Fruit fly (Drosophila melanogaster) whole organism: ENCODE results near the gene CG14282.

Experiments used
- Dll ChIP-seq: fragments of >200 bp; optimal IDR thresholded peaks from 2 replicates; lab custom pipeline; 2017
- EcR ChIP-seq, 2 experiments: fragments of >200 bp; optimal IDR thresholded peaks; 2 replicates each; lab custom pipeline; 2017; ENCODE audit warnings: missing biosample characterization in 2 of 2, missing genetic modification characterization in 2 of 2, missing genetic modification reagents in 2 of 2
- psq ChIP-seq: fragments of >200 bp; optimal IDR thresholded peaks from 2 replicates; lab custom pipeline; 2017

dm6 chr3R:19221350-19221749 lies 44.5 kb downstream of the CG14282 start:
- TF ChIP-seq EcR (GFP tag; optimal IDR thresholded peaks at IDR 0.05; lab: Kevin White, UChicago) (no peak), psq (no peak), Dll (no peak)
